Worm (Caenorhabditis elegans): ENCODE results near the gene T19D12.9.

Gene T19D12.9

ce11 chrII:6658766-6659165, 4.6 kb upstream of the T19D12.9 start, which contains the start of gene T19D12.10:
T19D12.10 (minus strand) TSS chrII:6658866.
- TF ChIP-seq lin-29 (GFP tag; IDR thresholded peaks at IDR 0.05), result no peak
- TF ChIP-seq unc-62 (GFP tag; optimal IDR thresholded peaks at IDR 0.05 in 1 of 2), result peak in 1 of 2 experiments; percentile 42
- TF ChIP-seq unc-62 (tag; optimal IDR thresholded peaks at IDR 0.05), result no peak

ce11 chrII:6651719-6652118, 2.5 kb downstream of the T19D12.9 start, which contains the start of gene sra-26:
sra-26 (minus strand) TSS chrII:6651819.
- no peak for TF ChIP-seq spr-3 (GFP tag; optimal IDR thresholded peaks at IDR 0.05)
- TF ChIP-seq zip-2 (tag; optimal IDR thresholded peaks at IDR 0.05), result no peak
- TF ChIP-seq ceh-28 (tag; optimal IDR thresholded peaks at IDR 0.05), result no peak
- TF ChIP-seq mdt-29 (GFP tag; IDR thresholded peaks at IDR 0.05), result no peak
- no peak for TF ChIP-seq Y75B8A.6 (GFP tag; IDR thresholded peaks at IDR 0.05)
- TF ChIP-seq arid-1 (GFP tag; conservative IDR thresholded peaks at IDR 0.05), result no peak
- TF ChIP-seq nhr-111 (GFP tag; optimal IDR thresholded peaks at IDR 0.05), result no peak
- TF ChIP-seq sdz-12 (GFP tag; optimal IDR thresholded peaks at IDR 0.05), result no peak
- TF ChIP-seq lin-29 (GFP tag; IDR thresholded peaks at IDR 0.05), result no peak
- TF ChIP-seq hlh-11 (tag; optimal IDR thresholded peaks at IDR 0.05), result no peak
- TF ChIP-seq fkh-10 (GFP tag; optimal IDR thresholded peaks at IDR 0.05), result no peak
- TF ChIP-seq lin-38 (GFP tag; IDR thresholded peaks at IDR 0.05), result no peak
- TF ChIP-seq nhr-77 (tag; optimal IDR thresholded peaks at IDR 0.05), result no peak
- TF ChIP-seq T20F7.1 (GFP tag; optimal IDR thresholded peaks at IDR 0.05), result no peak
- TF ChIP-seq lim-7 (GFP tag; IDR thresholded peaks at IDR 0.05), result no peak

ce11 chrII:6649026-6649425, 5.2 kb downstream of the T19D12.9 start, which contains the start of gene oig-8:
oig-8 (minus strand) TSS chrII:6649126.
- no peak for TF ChIP-seq daf-16 (GFP tag; optimal IDR thresholded peaks at IDR 0.05)
- no peak for TF ChIP-seq daf-16 (tag; optimal IDR thresholded peaks at IDR 0.05)
- TF ChIP-seq ceh-44 (GFP tag; IDR thresholded peaks at IDR 0.05), result no peak
- no peak for TF ChIP-seq nhr-28 (tag; optimal IDR thresholded peaks at IDR 0.05)
- TF ChIP-seq snpc-4 (tag; optimal IDR thresholded peaks at IDR 0.05), result no peak
- no peak for TF ChIP-seq daf-19 (GFP tag; conservative IDR thresholded peaks at IDR 0.05)
- no peak for TF ChIP-seq ztf-11 (tag; optimal IDR thresholded peaks at IDR 0.05)
- TF ChIP-seq Y105C5A.15 (GFP tag; IDR thresholded peaks at IDR 0.05), result no peak
- TF ChIP-seq T20F7.1 (GFP tag; optimal IDR thresholded peaks at IDR 0.05), result no peak
- no peak for TF ChIP-seq lir-3 (tag; optimal IDR thresholded peaks at IDR 0.05)
- TF ChIP-seq ces-1 (GFP tag; optimal IDR thresholded peaks at IDR 0.05), result no peak
- TF ChIP-seq ceh-82 (tag; optimal IDR thresholded peaks at IDR 0.05), result no peak
- TF ChIP-seq nhr-76 (tag; optimal IDR thresholded peaks at IDR 0.05), result no peak
- TF ChIP-seq jun-1 (tag; optimal IDR thresholded peaks at IDR 0.05), result no peak
- TF ChIP-seq arid-1 (GFP tag; conservative IDR thresholded peaks at IDR 0.05), result no peak

- TF ChIP-seq unc-62 (GFP tag; optimal IDR thresholded peaks at IDR 0.05 in 1 of 2) (peak in 1 of 2 experiments; percentile 48), unc-62 (tag; optimal IDR thresholded peaks at IDR 0.05) (no peak), lim-7 (GFP tag; IDR thresholded peaks at IDR 0.05) (no peak), lin-15B (tag; optimal IDR thresholded peaks at IDR 0.05) (no peak), lir-3 (tag; optimal IDR thresholded peaks at IDR 0.05) (no peak), ama-1 (optimal IDR thresholded peaks at IDR 0.05) (no peak)
These were observed 7.3 kb downstream of the T19D12.9 start for ce11 chrII:6646903-6647302.

- TF ChIP-seq unc-62 (GFP tag; optimal IDR thresholded peaks at IDR 0.05 in 1 of 2), result peak in 1 of 2 experiments; percentile 73
- no peak for TF ChIP-seq unc-62 (tag; optimal IDR thresholded peaks at IDR 0.05)
- no peak for TF ChIP-seq madf-5 (GFP tag; IDR thresholded peaks at IDR 0.05)
- no peak for TF ChIP-seq zfp-2 (tag; optimal IDR thresholded peaks at IDR 0.05)
- no peak for TF ChIP-seq zag-1 (tag; optimal IDR thresholded peaks at IDR 0.05)
- TF ChIP-seq skn-1 (tag; optimal IDR thresholded peaks at IDR 0.05), result no peak
- TF ChIP-seq lin-38 (GFP tag; IDR thresholded peaks at IDR 0.05), result no peak
- no peak for TF ChIP-seq ztf-7 (tag; optimal IDR thresholded peaks at IDR 0.05)
- no peak for TF ChIP-seq pqm-1 (tag; optimal IDR thresholded peaks at IDR 0.05)
- no peak for TF ChIP-seq fkh-10 (GFP tag; optimal IDR thresholded peaks at IDR 0.05)
- TF ChIP-seq lir-3 (tag; optimal IDR thresholded peaks at IDR 0.05), result no peak
- peak; percentile 29 for TF ChIP-seq aha-1 (tag)
- TF ChIP-seq hlh-30 (tag; optimal IDR thresholded peaks at IDR 0.05; ENCODE audit: insufficient read depth), result no peak
- TF ChIP-seq dve-1 (tag; optimal IDR thresholded peaks at IDR 0.05; ENCODE audit: insufficient read depth), result no peak
These were observed 11.5 kb downstream of the T19D12.9 start, which contains the start of gene T19D12.6 for ce11 chrII:6642651-6643167. T19D12.6 (minus strand) TSS chrII:6643117.

Measured in whole organism, L4 larva.